Worm (Caenorhabditis elegans) whole organism, L4/young adult: Measurements from ENCODE around the gene W09G12.8.

Experiments used
- W03F9.2 ChIP-seq: fragments of 150-350 bp; optimal IDR thresholded peaks from 2 replicates; lab custom pipeline; 2014; ENCODE audit warnings: missing biosample characterization, missing genetic modification characterization
- him-1 ChIP-seq: sonication (generic microtip); optimal IDR thresholded peaks from 2 replicates; lab custom pipeline; 2016; ENCODE audit warnings: missing genotype, missing genetic modification reagents, missing genetic modification characterization, missing compliant biosample characterization

ce11 chrIV:1277067-1277466 lies 51.1 kb downstream of the W09G12.8 start:
- TF ChIP-seq him-1 (no peak), W03F9.2 (tag; lab: Kevin White, UChicago) (no peak)
